Fruit fly (Drosophila melanogaster): ENCODE results near the gene Flad1.

Gene Flad1

dm6 chrX:12905901-12906689 lies 2.8 kb upstream of the Flad1 start, which contains the start of gene CG4404:
CG4404 (minus strand) TSS chrX:12906018.
- TF ChIP-seq acj6 (GFP tag; optimal IDR thresholded peaks at IDR 0.05): peak; percentile 14
- TF ChIP-seq Hr4 (GFP tag; optimal IDR thresholded peaks at IDR 0.05): peak; percentile 50
- peak; percentile 51 for TF ChIP-seq CG15336 (GFP tag; IDR thresholded peaks at IDR 0.05)
- TF ChIP-seq achi (GFP tag; optimal IDR thresholded peaks at IDR 0.05): peak; percentile 11
- no peak; the same call in 2 of the 3 replicates for TF ChIP-seq CG8119 (GFP tag; IDR thresholded peaks at IDR 0.05)
- TF ChIP-seq Gug (GFP tag; IDR thresholded peaks at IDR 0.05): no peak
- TF ChIP-seq ss (GFP tag; optimal IDR thresholded peaks at IDR 0.05): no peak
- TF ChIP-seq Smox (GFP tag; optimal IDR thresholded peaks at IDR 0.05): no peak
- TF ChIP-seq CG11294 (GFP tag; IDR thresholded peaks at IDR 0.05): no peak
- TF ChIP-seq CG31627 (GFP tag; optimal IDR thresholded peaks at IDR 0.05): no peak
- peak; percentile 32 for TF ChIP-seq CG4318 (GFP tag; optimal IDR thresholded peaks at IDR 0.05)
- TF ChIP-seq topi (GFP tag; optimal IDR thresholded peaks at IDR 0.05): no peak
- TF ChIP-seq Ets96B (tag; optimal IDR thresholded peaks at IDR 0.05): no peak
- TF ChIP-seq vri (GFP tag; optimal IDR thresholded peaks at IDR 0.05): no peak
- no peak for TF ChIP-seq CG3919 (GFP tag; optimal IDR thresholded peaks at IDR 0.05)
- no peak for TF ChIP-seq Ets21C (GFP tag; optimal IDR thresholded peaks at IDR 0.05)
- TF ChIP-seq Eip78C (GFP tag): peak; percentile 66
- TF ChIP-seq CG32006 (GFP tag; optimal IDR thresholded peaks at IDR 0.05): peak; percentile 70
- no peak for TF ChIP-seq dac (GFP tag; optimal IDR thresholded peaks at IDR 0.05)
- peak in 1 of 2 experiments; percentile 37 for TF ChIP-seq salr (GFP tag; optimal IDR thresholded peaks at IDR 0.05)
- TF ChIP-seq cyc (GFP tag; optimal IDR thresholded peaks at IDR 0.05): no peak
- TF ChIP-seq OdsH (GFP tag; optimal IDR thresholded peaks at IDR 0.05): peak; percentile 28
- no peak for TF ChIP-seq Blimp-1 (GFP tag; optimal IDR thresholded peaks at IDR 0.05)
- 0 out of 3 replicates have a peak, but pooled peaks have one; percentile 51 for TF ChIP-seq eg (GFP tag; IDR thresholded peaks at IDR 0.05)
- TF ChIP-seq Eip75B (GFP tag; optimal IDR thresholded peaks at IDR 0.05): no peak
- TF ChIP-seq CG6276 (GFP tag; optimal IDR thresholded peaks at IDR 0.05): peak; percentile 41

dm6 chrX:12905014-12905900 lies 1.9 kb upstream of the Flad1 start:
- TF ChIP-seq CG34406 (GFP tag; optimal IDR thresholded peaks at IDR 0.05) (peak; percentile 44), Hr4 (GFP tag; optimal IDR thresholded peaks at IDR 0.05) (peak; percentile 68), cyc (GFP tag; optimal IDR thresholded peaks at IDR 0.05) (no peak), acj6 (GFP tag; optimal IDR thresholded peaks at IDR 0.05) (peak; percentile 37), CG6854 (GFP tag; optimal IDR thresholded peaks at IDR 0.05) (no peak), CG4318 (GFP tag; optimal IDR thresholded peaks at IDR 0.05) (peak; percentile 46), Blimp-1 (GFP tag; optimal IDR thresholded peaks at IDR 0.05) (peak; percentile 33), lz (GFP tag; optimal IDR thresholded peaks at IDR 0.05) (peak; percentile 4), Lpt (GFP tag; optimal IDR thresholded peaks at IDR 0.05) (peak; percentile 37), CG16779 (tag; optimal IDR thresholded peaks at IDR 0.05) (peak; percentile 4), Hr38 (GFP tag; optimal IDR thresholded peaks at IDR 0.05) (no peak), CG8632 (GFP tag; optimal IDR thresholded peaks at IDR 0.05) (peak; percentile 51), CG9139 (GFP tag; optimal IDR thresholded peaks at IDR 0.05) (peak; percentile 8), dsx (GFP tag; optimal IDR thresholded peaks at IDR 0.05; ENCODE audit: poor library complexity, severe bottlenecking) (peak; percentile 42), CG8319 (GFP tag; optimal IDR thresholded peaks at IDR 0.05) (peak; percentile 10), Eip78C (GFP tag) (peak; percentile 88), CG6808 (GFP tag; optimal IDR thresholded peaks at IDR 0.05) (peak; percentile 15), ss (GFP tag; optimal IDR thresholded peaks at IDR 0.05) (peak; percentile 64 to 84), CG6163 (GFP tag; IDR thresholded peaks at IDR 0.05) (peak; percentile 68; the same call in 2 of the 3 replicates), Ets96B (tag; optimal IDR thresholded peaks at IDR 0.05) (peak; percentile 42), CG6792 (GFP tag; optimal IDR thresholded peaks at IDR 0.05) (peak; percentile 16), CG32006 (GFP tag; optimal IDR thresholded peaks at IDR 0.05) (peak; percentile 65), Hr39 (GFP tag; optimal IDR thresholded peaks at IDR 0.05) (no peak), salr (GFP tag; optimal IDR thresholded peaks at IDR 0.05) (no peak), CG10669 (GFP tag; optimal IDR thresholded peaks at IDR 0.05) (peak; percentile 23), achi (GFP tag; optimal IDR thresholded peaks at IDR 0.05) (peak; percentile 22), Sox14 (GFP tag; optimal IDR thresholded peaks at IDR 0.05) (peak; percentile 11), CG31627 (GFP tag; optimal IDR thresholded peaks at IDR 0.05) (no peak), Gug (GFP tag; IDR thresholded peaks at IDR 0.05) (peak; percentile 37; the same call in 1 of the 2 replicates), dac (GFP tag; optimal IDR thresholded peaks at IDR 0.05) (no peak), fd85E (GFP tag; optimal IDR thresholded peaks at IDR 0.05) (no peak), Eip75B (GFP tag; optimal IDR thresholded peaks at IDR 0.05) (peak; percentile 47), esn (GFP tag; optimal IDR thresholded peaks at IDR 0.05) (peak; percentile 49)
